Worm (Caenorhabditis elegans) whole organism, L4 larva: ENCODE results near the gene icl-1.

Source experiments
- D1046.2 ChIP-seq: fragments of 200-800 bp; sonication (Bioruptor generic); IDR thresholded peaks from 2 replicates; pipeline ENCODE4 v1.3.6; 2022; ENCODE audit warnings: missing genetic modification characterization, missing compliant biosample characterization
- aly-2 ChIP-seq: sonication (generic microtip); optimal IDR thresholded peaks from 2 replicates; lab custom pipeline; 2018; ENCODE audit warnings: missing biosample characterization, missing genetic modification characterization
- lin-13 ChIP-seq: fragments of 150-350 bp; optimal IDR thresholded peaks from 2 replicates; lab custom pipeline; 2014; ENCODE audit warnings: missing biosample characterization, missing genetic modification reagents, missing genetic modification characterization
- mep-1 ChIP-seq: fragments of 150-350 bp; sonication (generic microtip); optimal IDR thresholded peaks from 3 replicates; lab custom pipeline; 2014; ENCODE audit warnings: missing biosample characterization, missing genetic modification characterization
- nhr-6 ChIP-seq: fragments of 150-350 bp; optimal IDR thresholded peaks from 2 replicates; lab custom pipeline; 2014; ENCODE audit warnings: missing biosample characterization, missing genetic modification characterization
- rbr-2 ChIP-seq: sonication (generic microtip); optimal IDR thresholded peaks from 2 replicates; lab custom pipeline; 2016; ENCODE audit warnings: missing genotype, missing genetic modification characterization, missing compliant biosample characterization
- set-16 ChIP-seq: fragments of 200-800 bp; sonication (Bioruptor generic); IDR thresholded peaks from 2 replicates; pipeline ENCODE4 v1.3.6; 2022; ENCODE audit warnings: missing genetic modification reagents, missing genetic modification characterization, missing compliant biosample characterization
- ztf-11 ChIP-seq: fragments of 150-350 bp; optimal IDR thresholded peaks from 2 replicates; lab custom pipeline; 2014; ENCODE audit warnings: missing biosample characterization, missing genetic modification characterization

ce11 chrV:748044-748443 lies 20.2 kb upstream of the icl-1 start, which contains the start of gene sri-4:
- TF ChIP-seq lin-13 (GFP tag; lab: Kevin White, UChicago) (no peak), rbr-2 (tag; lab: Kevin White, UChicago) (no peak), D1046.2 (GFP tag; lab: Robert Waterston, UW) (no peak), set-16 (GFP tag; lab: Robert Waterston, UW) (no peak), nhr-6 (tag; lab: Kevin White, UChicago) (no peak), aly-2 (tag; lab: Kevin White, UChicago) (no peak), mep-1 (tag; lab: Kevin White, UChicago) (no peak), ztf-11 (no peak)
